Fruit fly (Drosophila melanogaster) whole organism, wandering third instar larva: Measurements from ENCODE around the gene CG10877.

Experiments
- CG32264 ChIP-seq: fragments of 200-800 bp; sonication (Bioruptor generic); optimal IDR thresholded peaks from 2 replicates; lab custom pipeline; 2016; ENCODE audit warnings: missing biosample characterization, missing genetic modification characterization
- GATAd ChIP-seq: sonication (Bioruptor generic); optimal IDR thresholded peaks from 2 replicates; lab custom pipeline; 2016; ENCODE audit warnings: missing biosample characterization, missing genetic modification characterization
- Jra ChIP-seq: sonication (Bioruptor generic); optimal IDR thresholded peaks from 2 replicates; lab custom pipeline; 2016; ENCODE audit warnings: missing biosample characterization, missing genetic modification characterization
- Mio ChIP-seq: sonication (Bioruptor generic); optimal IDR thresholded peaks from 2 replicates; lab custom pipeline; 2016; ENCODE audit warnings: missing biosample characterization, missing genetic modification characterization
- br ChIP-seq: fragments of 200-800 bp; sonication (Bioruptor generic); optimal IDR thresholded peaks from 2 replicates; lab custom pipeline; 2016; ENCODE audit warnings: missing biosample characterization, missing genetic modification characterization
- brk ChIP-seq: fragments of 200-800 bp; sonication (Bioruptor generic); optimal IDR thresholded peaks from 2 replicates; lab custom pipeline; 2016; ENCODE audit warnings: missing biosample characterization, mild to moderate bottlenecking, missing genetic modification characterization
- foxo ChIP-seq, 2 experiments: fragments of 200-800 bp; sonication (Bioruptor generic); optimal IDR thresholded peaks; 2 replicates in 1 of 2; 3 replicates in 1 of 2; lab custom pipeline; 2016 to 2017; ENCODE audit warnings: missing biosample characterization in 2 of 2, missing genetic modification characterization in 2 of 2
- h ChIP-seq: fragments of 200-800 bp; sonication (Bioruptor generic); optimal IDR thresholded peaks from 3 replicates; lab custom pipeline; 2016; ENCODE audit warnings: missing biosample characterization, mild to moderate bottlenecking, missing genetic modification characterization
- psq ChIP-seq: fragments of 200-800 bp; sonication (Bioruptor generic); optimal IDR thresholded peaks from 3 replicates; lab custom pipeline; 2017; ENCODE audit warnings: missing biosample characterization, mild to moderate bottlenecking, missing genetic modification characterization, moderate library complexity
- rgr ChIP-seq: fragments of 200-800 bp; sonication (Bioruptor generic); optimal IDR thresholded peaks from 3 replicates; lab custom pipeline; 2016; ENCODE audit warnings: missing biosample characterization, mild to moderate bottlenecking, missing genetic modification characterization
- sv ChIP-seq: fragments of 200-800 bp; sonication (Bioruptor generic); optimal IDR thresholded peaks from 3 replicates; lab custom pipeline; 2016; ENCODE audit warnings: missing biosample characterization, missing genetic modification characterization

- TF ChIP-seq rgr (GFP tag; lab: Kevin White, UChicago) (no peak), GATAd (GFP tag; lab: Kevin White, UChicago) (no peak), br (GFP tag; lab: Kevin White, UChicago) (no peak), CG32264 (GFP tag; lab: Kevin White, UChicago) (no peak), sv (GFP tag; lab: Kevin White, UChicago) (no peak), h (GFP tag; lab: Kevin White, UChicago) (no peak), brk (GFP tag; lab: Kevin White, UChicago) (no peak), Jra (no peak), foxo (GFP tag; optimal IDR thresholded peaks at IDR 0.05; lab: Kevin White, UChicago) (no peak), Mio (GFP tag; lab: Kevin White, UChicago) (no peak), psq (no peak)
Observed at dm6 chr3R:20597407-20598325, 33.8 kb upstream of the CG10877 start.
